Fruit fly (Drosophila melanogaster): ENCODE data around the gene Faa.
A peak's percentile ranks its signal among the peaks of the same experiment; 100 is the strongest.

The Faa gene

dm6 chr3L:4102496-4103257, 28.9 kb upstream of the Faa start, which contains the start of gene CG14995:
Gene CG14995, minus strand, starts transcription at chr3L:4103256.
- TF ChIP-seq CG7045 (GFP tag; optimal IDR thresholded peaks at IDR 0.05) (no peak), Crg-1 (GFP tag; optimal IDR thresholded peaks at IDR 0.05) (no peak), CG14711 (tag; optimal IDR thresholded peaks at IDR 0.05) (peak; percentile 33), toe (GFP tag; optimal IDR thresholded peaks at IDR 0.05) (peak; percentile 25), cic (GFP tag; optimal IDR thresholded peaks at IDR 0.05) (peak; percentile 98), CG1620 (GFP tag; optimal IDR thresholded peaks at IDR 0.05) (no peak), Clk (GFP tag; optimal IDR thresholded peaks at IDR 0.05) (peak; percentile 25), cnc (optimal IDR thresholded peaks at IDR 0.05) (no peak), Mnt (GFP tag; optimal IDR thresholded peaks at IDR 0.05) (peak; percentile 94), ovo (GFP tag; optimal IDR thresholded peaks at IDR 0.05) (peak; percentile 38), CG11617 (GFP tag; optimal IDR thresholded peaks at IDR 0.05) (no peak), kay (GFP tag; ENCODE audit: borderline replicate concordance) (peak; percentile 93), CG7101 (tag; optimal IDR thresholded peaks at IDR 0.05) (peak; percentile 39), bab1 (GFP tag; optimal IDR thresholded peaks at IDR 0.05) (peak; percentile 67), CG33017 (tag; optimal IDR thresholded peaks at IDR 0.05) (peak; percentile 39), Hr96 (GFP tag; optimal IDR thresholded peaks at IDR 0.05) (peak; percentile 11), CG5204 (GFP tag; optimal IDR thresholded peaks at IDR 0.05) (no peak), CG12768 (GFP tag; optimal IDR thresholded peaks at IDR 0.05) (peak; percentile 33), tj (GFP tag; optimal IDR thresholded peaks at IDR 0.05) (peak; percentile 41), pad (GFP tag; optimal IDR thresholded peaks at IDR 0.05) (peak; percentile 36)

- TF ChIP-seq pad (GFP tag; optimal IDR thresholded peaks at IDR 0.05) (no peak), cic (GFP tag; optimal IDR thresholded peaks at IDR 0.05) (peak; percentile 92)
Observed at dm6 chr3L:4099194-4099593, 25.4 kb upstream of the Faa start.

dm6 chr3L:4096546-4096945, 22.8 kb upstream of the Faa start:
- TF ChIP-seq Hr96 (GFP tag; optimal IDR thresholded peaks at IDR 0.05) (no peak), pad (GFP tag; optimal IDR thresholded peaks at IDR 0.05) (no peak), ovo (GFP tag; optimal IDR thresholded peaks at IDR 0.05) (no peak), kay (GFP tag; ENCODE audit: borderline replicate concordance) (no peak), Crg-1 (GFP tag; optimal IDR thresholded peaks at IDR 0.05) (no peak)

dm6 chr3L:4092705-4093257, 19.0 kb upstream of the Faa start, which contains the start of gene CG14990:
Gene CG14990, plus strand, starts transcription at chr3L:4093207.
- no peak for TF ChIP-seq tj (GFP tag; optimal IDR thresholded peaks at IDR 0.05)
- TF ChIP-seq kay (GFP tag; ENCODE audit: borderline replicate concordance): peak; percentile 60
- no peak for TF ChIP-seq CG1620 (GFP tag; optimal IDR thresholded peaks at IDR 0.05)
- no peak for TF ChIP-seq CG7045 (GFP tag; optimal IDR thresholded peaks at IDR 0.05)
- TF ChIP-seq ovo (GFP tag; optimal IDR thresholded peaks at IDR 0.05): no peak
- TF ChIP-seq bab1 (GFP tag; optimal IDR thresholded peaks at IDR 0.05): no peak
- no peak for TF ChIP-seq Hr96 (GFP tag; optimal IDR thresholded peaks at IDR 0.05)

dm6 chr3L:4088694-4089190, 15.0 kb upstream of the Faa start, which contains the start of gene Gad1:
Gene Gad1, minus strand, starts transcription at chr3L:4088744.
- no peak for TF ChIP-seq CG5204 (GFP tag; optimal IDR thresholded peaks at IDR 0.05)

dm6 chr3L:4087281-4087680, 13.5 kb upstream of the Faa start, which contains the start of gene CG14989:
Gene CG14989, plus strand, starts transcription at chr3L:4087581.
- TF ChIP-seq CG12768 (GFP tag; optimal IDR thresholded peaks at IDR 0.05): no peak
- no peak for TF ChIP-seq cnc (optimal IDR thresholded peaks at IDR 0.05)

dm6 chr3L:4085867-4086266, 12.1 kb upstream of the Faa start:
- TF ChIP-seq cic (GFP tag; optimal IDR thresholded peaks at IDR 0.05): no peak
- no peak for TF ChIP-seq CG7045 (GFP tag; optimal IDR thresholded peaks at IDR 0.05)
- no peak for TF ChIP-seq ovo (GFP tag; optimal IDR thresholded peaks at IDR 0.05)
- TF ChIP-seq Clk (GFP tag; optimal IDR thresholded peaks at IDR 0.05): no peak

dm6 chr3L:4083442-4083841, 9.7 kb upstream of the Faa start:
- TF ChIP-seq CG7045 (GFP tag; optimal IDR thresholded peaks at IDR 0.05) (no peak), CG1620 (GFP tag; optimal IDR thresholded peaks at IDR 0.05) (no peak), CG5204 (GFP tag; optimal IDR thresholded peaks at IDR 0.05) (no peak), Clk (GFP tag; optimal IDR thresholded peaks at IDR 0.05) (no peak), tj (GFP tag; optimal IDR thresholded peaks at IDR 0.05) (no peak), Hr96 (GFP tag; optimal IDR thresholded peaks at IDR 0.05) (no peak), CG33017 (tag; optimal IDR thresholded peaks at IDR 0.05) (no peak), CG7101 (tag; optimal IDR thresholded peaks at IDR 0.05) (no peak), ovo (GFP tag; optimal IDR thresholded peaks at IDR 0.05) (no peak), cnc (optimal IDR thresholded peaks at IDR 0.05) (no peak), cic (GFP tag; optimal IDR thresholded peaks at IDR 0.05) (no peak), toe (GFP tag; optimal IDR thresholded peaks at IDR 0.05) (no peak), pad (GFP tag; optimal IDR thresholded peaks at IDR 0.05) (no peak), kay (GFP tag; ENCODE audit: borderline replicate concordance) (no peak), CG14711 (tag; optimal IDR thresholded peaks at IDR 0.05) (no peak), bab1 (GFP tag; optimal IDR thresholded peaks at IDR 0.05) (no peak)
